Worm (Caenorhabditis elegans): ENCODE results near the gene mam-7.

- TF ChIP-seq med-1 (GFP tag; optimal IDR thresholded peaks at IDR 0.05; ENCODE audit: insufficient read depth) (no peak), ref-1 (GFP tag; conservative IDR thresholded peaks at IDR 0.05) (no peak)
Measured at ce11 chrIII:9878828-9879227, 14.1 kb upstream of the mam-7 start, which contains the start of gene ZK757.2.

All from whole organism, midembryonic.